Fruit fly (Drosophila melanogaster): ENCODE data around the gene CG31131.

CG31131 gene

dm6 chr3R:27919385-27919789 lies 43.6 kb downstream of the CG31131 start, which contains the start of gene Boh1:
Gene Boh1 (minus strand): TSS chr3R:27919460.
- TF ChIP-seq CG31627 (GFP tag; optimal IDR thresholded peaks at IDR 0.05) (no peak), dsx (GFP tag; optimal IDR thresholded peaks at IDR 0.05; ENCODE audit: poor library complexity, severe bottlenecking) (peak; percentile 66), Smox (GFP tag; optimal IDR thresholded peaks at IDR 0.05) (peak; percentile 33), CG6163 (GFP tag; IDR thresholded peaks at IDR 0.05) (no peak), lz (GFP tag; optimal IDR thresholded peaks at IDR 0.05) (peak; percentile 19), acj6 (GFP tag; optimal IDR thresholded peaks at IDR 0.05) (no peak), cyc (GFP tag; optimal IDR thresholded peaks at IDR 0.05) (peak; percentile 4), CG1621 (tag; optimal IDR thresholded peaks at IDR 0.05) (no peak), fd59A (GFP tag; optimal IDR thresholded peaks at IDR 0.05) (no peak), spab (GFP tag; optimal IDR thresholded peaks at IDR 0.05) (no peak), Eip93F (GFP tag; optimal IDR thresholded peaks at IDR 0.05) (no peak), CG7368 (GFP tag; optimal IDR thresholded peaks at IDR 0.05) (no peak), net (GFP tag; optimal IDR thresholded peaks at IDR 0.05) (no peak), CG10631 (GFP tag; optimal IDR thresholded peaks at IDR 0.05) (peak; percentile 13), Ets21C (GFP tag; optimal IDR thresholded peaks at IDR 0.05) (no peak), salr (GFP tag; optimal IDR thresholded peaks at IDR 0.05) (peak in 1 of 2 experiments; percentile 20), CG15336 (GFP tag; IDR thresholded peaks at IDR 0.05) (no peak), Eip75B (GFP tag; optimal IDR thresholded peaks at IDR 0.05) (no peak), Met (GFP tag; optimal IDR thresholded peaks at IDR 0.05) (peak; percentile 48), CG10669 (GFP tag; optimal IDR thresholded peaks at IDR 0.05) (no peak), CG4318 (GFP tag; optimal IDR thresholded peaks at IDR 0.05) (no peak), achi (GFP tag; optimal IDR thresholded peaks at IDR 0.05) (peak; percentile 79), CG32006 (GFP tag; optimal IDR thresholded peaks at IDR 0.05) (no peak), vri (GFP tag; optimal IDR thresholded peaks at IDR 0.05) (no peak), CG11762 (GFP tag; optimal IDR thresholded peaks at IDR 0.05; ENCODE audit: insufficient read depth) (no peak), Sox14 (GFP tag; optimal IDR thresholded peaks at IDR 0.05) (no peak), CG11294 (GFP tag; IDR thresholded peaks at IDR 0.05) (no peak), fkh (GFP tag; optimal IDR thresholded peaks at IDR 0.05) (peak; percentile 38), Eip78C (GFP tag) (peak; percentile 77), CG9139 (GFP tag; optimal IDR thresholded peaks at IDR 0.05) (no peak), Sox102F (GFP tag; optimal IDR thresholded peaks at IDR 0.05) (peak; percentile 1), Hr38 (GFP tag; optimal IDR thresholded peaks at IDR 0.05) (no peak), CG6854 (GFP tag; optimal IDR thresholded peaks at IDR 0.05) (no peak), CG16779 (tag; optimal IDR thresholded peaks at IDR 0.05) (no peak), esn (GFP tag; optimal IDR thresholded peaks at IDR 0.05) (peak; percentile 44), ss (GFP tag; optimal IDR thresholded peaks at IDR 0.05) (no peak), Hr39 (GFP tag; optimal IDR thresholded peaks at IDR 0.05) (no peak), CG6792 (GFP tag; optimal IDR thresholded peaks at IDR 0.05) (peak; percentile 11), Lpt (GFP tag; optimal IDR thresholded peaks at IDR 0.05) (no peak), fd85E (GFP tag; optimal IDR thresholded peaks at IDR 0.05) (no peak), CG8319 (GFP tag; optimal IDR thresholded peaks at IDR 0.05) (no peak), CG11902 (GFP tag; optimal IDR thresholded peaks at IDR 0.05) (no peak), Hr4 (GFP tag; optimal IDR thresholded peaks at IDR 0.05) (no peak), pdm3 (GFP tag; optimal IDR thresholded peaks at IDR 0.05) (peak; percentile 23), Blimp-1 (GFP tag; optimal IDR thresholded peaks at IDR 0.05) (no peak), svp (GFP tag) (peak; percentile 69), OdsH (GFP tag; optimal IDR thresholded peaks at IDR 0.05) (peak; percentile 29), Sox15 (GFP tag; optimal IDR thresholded peaks at IDR 0.05) (no peak), CG3032 (tag; optimal IDR thresholded peaks at IDR 0.05) (peak; percentile 45), topi (GFP tag; optimal IDR thresholded peaks at IDR 0.05) (peak; percentile 32), eg (GFP tag; IDR thresholded peaks at IDR 0.05) (0 out of 3 replicates have a peak, but pooled peaks have one; percentile 17), CG34406 (GFP tag; optimal IDR thresholded peaks at IDR 0.05) (peak; percentile 10), CG6808 (GFP tag; optimal IDR thresholded peaks at IDR 0.05) (no peak)

All from whole organism, prepupa.